Worm (Caenorhabditis elegans) whole organism, L3 larva: Measurements from ENCODE around the gene F40E10.5.

ENCODE experiments used
- egl-27 ChIP-seq: sonication (generic microtip); optimal IDR thresholded peaks from 4 replicates; lab custom pipeline; 2017; ENCODE audit warnings: missing biosample characterization, missing genetic modification reagents, missing genetic modification characterization
- nhr-11 ChIP-seq: fragments of 150-350 bp; optimal IDR thresholded peaks from 2 replicates; lab custom pipeline; 2014; ENCODE audit warnings: missing biosample characterization, missing genetic modification characterization
- nhr-25 ChIP-seq: sonication (generic microtip); optimal IDR thresholded peaks from 2 replicates; lab custom pipeline; 2017; ENCODE audit warnings: missing biosample characterization, missing genetic modification characterization

DNA sequence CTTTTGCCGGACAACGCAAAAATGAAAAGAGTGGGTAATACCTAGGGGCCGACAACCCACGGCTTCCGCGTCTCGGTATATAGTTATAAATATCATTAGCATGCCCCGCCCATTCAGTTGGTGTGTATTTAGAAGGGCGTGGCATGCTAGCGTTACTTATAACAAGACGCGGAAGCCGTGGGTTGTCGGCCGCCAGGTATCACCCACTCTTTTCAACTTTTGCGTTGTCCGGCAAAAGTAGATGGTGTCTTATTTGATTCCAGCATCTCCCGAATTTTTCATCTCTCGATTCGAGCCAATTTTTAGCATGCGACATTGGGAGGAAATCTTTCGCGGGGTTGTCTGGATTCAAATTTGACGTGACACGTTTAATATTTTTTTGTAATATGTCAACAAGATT is 16.2 kb downstream of the F40E10.5 start:
- TF ChIP-seq nhr-25 = no peak
- no peak for TF ChIP-seq nhr-11 (tag; lab: Kevin White, UChicago)
- no peak for TF ChIP-seq egl-27
